Worm (Caenorhabditis elegans): Measurements from ENCODE around the gene F09C8.2.

The F09C8.2 gene

ce11 chrX:16113996-16114395, 32.8 kb downstream of the F09C8.2 start:
- no peak for TF ChIP-seq unc-98 (GFP tag; IDR thresholded peaks at IDR 0.05)
- no peak for TF ChIP-seq snu-23 (GFP tag; optimal IDR thresholded peaks at IDR 0.05)
- TF ChIP-seq isw-1 (GFP tag; IDR thresholded peaks at IDR 0.05), result no peak
- no peak for TF ChIP-seq mep-1 (tag; optimal IDR thresholded peaks at IDR 0.05)
- no peak for TF ChIP-seq rnt-1 (tag; optimal IDR thresholded peaks at IDR 0.05)
- peak; percentile 45 for TF ChIP-seq egl-13 (tag; optimal IDR thresholded peaks at IDR 0.05)
- TF ChIP-seq lin-14 (GFP tag; optimal IDR thresholded peaks at IDR 0.05), result peak; percentile 54
- TF ChIP-seq mab-9 (GFP tag; IDR thresholded peaks at IDR 0.05), result no peak
- TF ChIP-seq nhr-77 (tag; optimal IDR thresholded peaks at IDR 0.05), result no peak
- peak in 1 of 2 experiments; percentile 6 for TF ChIP-seq lsy-2 (tag; optimal IDR thresholded peaks at IDR 0.05)
- no peak for TF ChIP-seq alr-1 (tag; optimal IDR thresholded peaks at IDR 0.05; ENCODE audit: borderline replicate concordance)
- no peak for TF ChIP-seq zag-1 (tag; optimal IDR thresholded peaks at IDR 0.05)
- no peak for TF ChIP-seq efl-1 (optimal IDR thresholded peaks at IDR 0.05)
- TF ChIP-seq efl-1 (GFP tag; optimal IDR thresholded peaks at IDR 0.05 in 1 of 2), result no peak
- TF ChIP-seq nhr-84 (tag; optimal IDR thresholded peaks at IDR 0.05), result no peak
- no peak for TF ChIP-seq sptf-1 (tag; optimal IDR thresholded peaks at IDR 0.05)
- no peak for TF ChIP-seq elt-3 (tag; optimal IDR thresholded peaks at IDR 0.05)
- TF ChIP-seq xbp-1 (tag; optimal IDR thresholded peaks at IDR 0.05), result no peak
- TF ChIP-seq nhr-47 (tag; optimal IDR thresholded peaks at IDR 0.05), result no peak
- no peak for TF ChIP-seq pag-3 (tag; optimal IDR thresholded peaks at IDR 0.05; ENCODE audit: borderline replicate concordance, insufficient read depth)
- TF ChIP-seq fos-1 (tag; optimal IDR thresholded peaks at IDR 0.05), result no peak
- no peak for TF ChIP-seq hpl-2 (GFP tag; optimal IDR thresholded peaks at IDR 0.05)
- no peak for TF ChIP-seq snpc-4 (tag; optimal IDR thresholded peaks at IDR 0.05)
- TF ChIP-seq aly-2 (tag; optimal IDR thresholded peaks at IDR 0.05), result no peak
- TF ChIP-seq nhr-28 (tag; optimal IDR thresholded peaks at IDR 0.05), result no peak
- peak; percentile 29 for TF ChIP-seq fkh-4 (tag; optimal IDR thresholded peaks at IDR 0.05; ENCODE audit: borderline replicate concordance)
- TF ChIP-seq lin-13 (GFP tag; optimal IDR thresholded peaks at IDR 0.05), result no peak
- TF ChIP-seq nhr-71 (tag; optimal IDR thresholded peaks at IDR 0.05), result peak; percentile 20

DNA sequence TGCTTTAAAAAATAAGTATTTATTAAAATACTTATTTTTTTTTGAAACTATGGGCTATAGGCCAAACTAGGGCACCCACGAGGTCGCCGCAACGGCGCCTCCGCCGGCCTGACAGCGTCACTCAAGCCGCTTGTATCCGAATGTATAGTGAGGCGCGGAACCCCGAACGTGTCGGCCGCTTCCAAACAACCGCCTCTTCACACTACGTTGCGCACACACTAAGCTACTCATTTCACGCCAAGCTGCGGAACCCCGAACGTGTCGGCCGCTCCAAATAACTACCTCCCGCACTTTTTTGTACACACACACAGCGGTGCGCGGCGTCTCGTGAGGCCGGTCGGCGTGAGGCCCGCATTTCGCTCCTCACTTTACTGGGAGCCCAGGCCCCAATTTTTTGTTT, 33.9 kb downstream of the F09C8.2 start:
- TF ChIP-seq snpc-4 (tag; optimal IDR thresholded peaks at IDR 0.05) (peak; percentile 82), unc-30 (tag; optimal IDR thresholded peaks at IDR 0.05) (no peak)

DNA sequence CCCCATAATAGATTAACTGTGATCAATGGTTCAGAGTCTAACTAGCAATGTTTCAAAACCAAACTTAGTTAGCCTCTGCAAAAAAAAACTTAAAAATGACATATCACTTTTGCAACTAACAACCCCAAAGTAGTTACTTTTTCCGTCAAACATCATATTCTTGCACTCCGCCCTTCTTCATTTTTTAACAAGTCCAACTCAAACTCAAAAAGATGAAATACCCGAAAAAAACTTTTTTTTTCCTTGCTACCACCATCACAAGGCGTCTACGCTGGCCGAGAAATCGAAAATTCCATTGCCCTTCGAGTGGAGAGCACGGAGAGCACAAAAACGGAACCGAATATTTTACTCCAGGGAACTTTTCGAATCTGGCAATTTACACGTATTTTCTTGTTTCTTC, 41.0 kb downstream of the F09C8.2 start:
- TF ChIP-seq efl-3 (GFP tag; optimal IDR thresholded peaks at IDR 0.05) (no peak), efl-1 (optimal IDR thresholded peaks at IDR 0.05) (no peak), efl-1 (GFP tag; optimal IDR thresholded peaks at IDR 0.05 in 1 of 2) (no peak), lin-13 (GFP tag; optimal IDR thresholded peaks at IDR 0.05) (no peak), nhr-85 (tag) (no peak), ces-1 (GFP tag; optimal IDR thresholded peaks at IDR 0.05) (no peak), hlh-4 (tag; optimal IDR thresholded peaks at IDR 0.05) (no peak), mab-9 (GFP tag; IDR thresholded peaks at IDR 0.05) (no peak), xbp-1 (tag; optimal IDR thresholded peaks at IDR 0.05) (no peak), fos-1 (tag; optimal IDR thresholded peaks at IDR 0.05) (no peak), snu-23 (GFP tag; optimal IDR thresholded peaks at IDR 0.05) (no peak), ztf-4 (tag; optimal IDR thresholded peaks at IDR 0.05) (no peak)

DNA sequence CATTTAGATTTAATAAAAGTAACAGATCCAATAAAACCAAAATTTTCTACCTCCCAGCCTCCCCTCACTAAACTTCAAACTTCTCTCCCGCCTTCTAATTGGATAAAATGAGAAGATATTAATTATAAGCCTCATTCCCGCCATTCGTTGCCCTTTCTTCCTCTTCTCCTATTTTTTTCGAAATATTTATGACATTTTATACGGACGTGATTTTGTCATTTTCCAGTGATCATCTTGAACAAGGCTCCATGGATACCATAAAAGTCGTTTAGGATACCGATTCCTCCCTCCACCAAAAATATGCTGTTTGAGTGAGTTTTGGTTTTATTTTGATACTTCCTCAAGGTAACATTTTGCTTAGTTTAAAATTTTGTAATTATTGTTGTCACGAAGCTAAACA, 43.4 kb downstream of the F09C8.2 start, which contains the start of gene ZK1073.2:
Gene ZK1073.2 (plus strand): TSS at position 301 of the 400 bp plus-strand sequence.
- TF ChIP-seq F16B12.6 (tag; optimal IDR thresholded peaks at IDR 0.05) (no peak), swsn-7 (tag; optimal IDR thresholded peaks at IDR 0.05) (no peak), unc-86 (tag; optimal IDR thresholded peaks at IDR 0.05) (no peak), grh-1 (GFP tag; IDR thresholded peaks at IDR 0.05) (no peak), fkh-8 (tag; optimal IDR thresholded peaks at IDR 0.05) (no peak), dsc-1 (tag; optimal IDR thresholded peaks at IDR 0.05) (no peak), jun-1 (tag; optimal IDR thresholded peaks at IDR 0.05) (no peak), unc-98 (GFP tag; IDR thresholded peaks at IDR 0.05) (no peak), unc-62 (GFP tag; optimal IDR thresholded peaks at IDR 0.05) (no peak), nhr-12 (tag; optimal IDR thresholded peaks at IDR 0.05) (no peak), ceh-82 (tag; optimal IDR thresholded peaks at IDR 0.05) (no peak), isw-1 (GFP tag; IDR thresholded peaks at IDR 0.05) (no peak)

Measured in whole organism, L1 larva.